Worm (Caenorhabditis elegans) whole organism, L3 larva: Measurements from ENCODE around the gene ZC190.4.

Experiments
- ZK546.5 ChIP-seq: sonication (generic microtip); optimal IDR thresholded peaks from 2 replicates; lab custom pipeline; 2017; ENCODE audit warnings: missing biosample characterization, missing genetic modification characterization
- aly-2 ChIP-seq: fragments of 150-350 bp; optimal IDR thresholded peaks from 2 replicates; lab custom pipeline; 2014; ENCODE audit warnings: missing biosample characterization, missing genetic modification characterization
- ama-1 ChIP-seq: fragments of 150-350 bp; optimal IDR thresholded peaks from 2 replicates; lab custom pipeline; 2018
- ceh-16 ChIP-seq: sonication (generic microtip); optimal IDR thresholded peaks from 2 replicates; lab custom pipeline; 2017; ENCODE audit warnings: missing biosample characterization, missing genetic modification characterization
- ceh-28 ChIP-seq: fragments of 150-350 bp; optimal IDR thresholded peaks from 2 replicates; lab custom pipeline; 2014; ENCODE audit warnings: missing biosample characterization, missing genetic modification reagents, missing genetic modification characterization
- ceh-82 ChIP-seq: fragments of 150-350 bp; optimal IDR thresholded peaks from 2 replicates; lab custom pipeline; 2014; ENCODE audit warnings: missing biosample characterization, missing genetic modification characterization
- ceh-9 ChIP-seq: sonication (generic microtip); optimal IDR thresholded peaks from 2 replicates; lab custom pipeline; 2018; ENCODE audit warnings: missing biosample characterization, missing genetic modification characterization
- daf-12 ChIP-seq: fragments of 150-350 bp; optimal IDR thresholded peaks from 2 replicates; lab custom pipeline; 2014; ENCODE audit warnings: missing biosample characterization, missing genetic modification reagents, missing genetic modification characterization
- egl-27 ChIP-seq: sonication (generic microtip); optimal IDR thresholded peaks from 4 replicates; lab custom pipeline; 2017; ENCODE audit warnings: missing biosample characterization, missing genetic modification reagents, missing genetic modification characterization
- egl-5 ChIP-seq: fragments of 150-350 bp; optimal IDR thresholded peaks from 2 replicates; lab custom pipeline; 2017; ENCODE audit warnings: missing biosample characterization, missing genetic modification reagents, missing genetic modification characterization, inconsistent platforms
- elt-1 ChIP-seq: fragments of 150-350 bp; optimal IDR thresholded peaks from 2 replicates; lab custom pipeline; 2014; ENCODE audit warnings: missing biosample characterization, missing genetic modification characterization
- elt-2 ChIP-seq: sonication (generic microtip); optimal IDR thresholded peaks from 2 replicates; lab custom pipeline; 2016; ENCODE audit warnings: missing genetic modification reagents, mild to moderate bottlenecking, missing genetic modification characterization, missing compliant biosample characterization
- elt-3 ChIP-seq, 3 experiments: fragments of 150-350 bp in 1 of 3; sonication (generic microtip) in 2 of 3; optimal IDR thresholded peaks; 2 replicates in 2 of 3; 4 replicates in 1 of 3; lab custom pipeline; 2014 to 2017; ENCODE audit warnings: missing biosample characterization in 3 of 3, missing genetic modification characterization in 3 of 3
- eor-1 ChIP-seq, 2 experiments: fragments of 150-350 bp; optimal IDR thresholded peaks; 2 replicates each; lab custom pipeline; 2014 to 2018; ENCODE audit warnings: missing biosample characterization in 2 of 2, missing genetic modification characterization in 2 of 2
- fkh-10 ChIP-seq: sonication (generic microtip); optimal IDR thresholded peaks from 2 replicates; lab custom pipeline; 2017; ENCODE audit warnings: missing biosample characterization, missing genetic modification reagents, missing genetic modification characterization
- fkh-2 ChIP-seq: fragments of 150-350 bp; optimal IDR thresholded peaks from 2 replicates; lab custom pipeline; 2014; ENCODE audit warnings: missing biosample characterization, missing genetic modification reagents, missing genetic modification characterization
- fos-1 ChIP-seq: fragments of 150-350 bp; optimal IDR thresholded peaks from 2 replicates; lab custom pipeline; 2014; ENCODE audit warnings: missing biosample characterization, missing genetic modification characterization
- hmg-11 ChIP-seq: sonication (generic microtip); optimal IDR thresholded peaks from 2 replicates; lab custom pipeline; 2016; ENCODE audit warnings: missing genetic modification characterization, missing compliant biosample characterization
- jun-1 ChIP-seq: fragments of 150-350 bp; optimal IDR thresholded peaks from 2 replicates; lab custom pipeline; 2014; ENCODE audit warnings: missing biosample characterization, missing genetic modification reagents, missing genetic modification characterization
- lin-15B ChIP-seq: fragments of 150-350 bp; optimal IDR thresholded peaks from 2 replicates; lab custom pipeline; 2014; ENCODE audit warnings: missing biosample characterization, missing genetic modification characterization
- lin-39 ChIP-seq: fragments of 150-350 bp; optimal IDR thresholded peaks from 2 replicates; lab custom pipeline; 2018; ENCODE audit warnings: missing biosample characterization, missing genetic modification reagents, missing genetic modification characterization
- lsy-12 ChIP-seq: sonication (generic microtip); optimal IDR thresholded peaks from 2 replicates; lab custom pipeline; 2016; ENCODE audit warnings: mild to moderate bottlenecking, missing genetic modification characterization, missing compliant biosample characterization
- mdl-1 ChIP-seq: fragments of 150-350 bp; optimal IDR thresholded peaks from 2 replicates; lab custom pipeline; 2014; ENCODE audit warnings: missing biosample characterization, missing genetic modification characterization
- mml-1 ChIP-seq: fragments of 150-350 bp; sonication (generic microtip); optimal IDR thresholded peaks from 3 replicates; lab custom pipeline; 2014; ENCODE audit warnings: missing biosample characterization, missing genetic modification characterization
- nfya-1 ChIP-seq: sonication (generic microtip); optimal IDR thresholded peaks from 2 replicates; lab custom pipeline; 2017; ENCODE audit warnings: missing genetic modification characterization, mild to moderate bottlenecking, missing compliant biosample characterization, antibody characterized with exemption, moderate library complexity; ENCODE audit not compliant: insufficient read depth
- nhr-11 ChIP-seq: fragments of 150-350 bp; optimal IDR thresholded peaks from 2 replicates; lab custom pipeline; 2014; ENCODE audit warnings: missing biosample characterization, missing genetic modification characterization
- nhr-23 ChIP-seq: fragments of 150-350 bp; optimal IDR thresholded peaks from 2 replicates; lab custom pipeline; 2014; ENCODE audit warnings: missing biosample characterization, missing genetic modification reagents, missing genetic modification characterization
- nhr-237 ChIP-seq: fragments of 150-350 bp; optimal IDR thresholded peaks from 2 replicates; lab custom pipeline; 2014; ENCODE audit warnings: missing biosample characterization, missing genetic modification characterization
- nhr-25 ChIP-seq: sonication (generic microtip); optimal IDR thresholded peaks from 2 replicates; lab custom pipeline; 2017; ENCODE audit warnings: missing biosample characterization, missing genetic modification characterization
- nhr-28 ChIP-seq: fragments of 150-350 bp; optimal IDR thresholded peaks from 2 replicates; lab custom pipeline; 2014; ENCODE audit warnings: missing biosample characterization, missing genetic modification characterization
- nhr-43 ChIP-seq: sonication (generic microtip); optimal IDR thresholded peaks from 2 replicates; lab custom pipeline; 2016; ENCODE audit warnings: mild to moderate bottlenecking, missing genetic modification characterization, missing compliant biosample characterization; ENCODE audit not compliant: poor library complexity, severe bottlenecking
- nhr-67 ChIP-seq: fragments of 150-350 bp; optimal IDR thresholded peaks from 2 replicates; lab custom pipeline; 2014; ENCODE audit warnings: missing biosample characterization, missing genetic modification characterization
- nhr-76 ChIP-seq: fragments of 150-350 bp; sonication (generic microtip); optimal IDR thresholded peaks from 5 replicates; lab custom pipeline; 2014; ENCODE audit warnings: missing biosample characterization, missing genetic modification characterization
- nhr-77 ChIP-seq: fragments of 150-350 bp; optimal IDR thresholded peaks from 2 replicates; lab custom pipeline; 2014; ENCODE audit warnings: missing biosample characterization, missing genetic modification characterization
- pha-4 ChIP-seq: fragments of 150-350 bp; optimal IDR thresholded peaks from 2 replicates; lab custom pipeline; 2014; ENCODE audit warnings: missing biosample characterization, missing genetic modification reagents, missing genetic modification characterization
- pqm-1 ChIP-seq: fragments of 150-350 bp; optimal IDR thresholded peaks from 2 replicates; lab custom pipeline; 2017; ENCODE audit warnings: missing biosample characterization, missing genetic modification characterization, inconsistent platforms
- sea-2 ChIP-seq: fragments of 150-350 bp; sonication (generic microtip); optimal IDR thresholded peaks from 4 replicates; lab custom pipeline; 2014; ENCODE audit warnings: missing biosample characterization, missing genetic modification reagents, missing genetic modification characterization
- skn-1 ChIP-seq: fragments of 150-350 bp; optimal IDR thresholded peaks from 2 replicates; lab custom pipeline; 2014; ENCODE audit warnings: missing biosample characterization, missing genetic modification characterization
- snpc-4 ChIP-seq: fragments of 150-350 bp; optimal IDR thresholded peaks from 2 replicates; lab custom pipeline; 2014; ENCODE audit warnings: missing biosample characterization, missing genetic modification characterization
- unc-62 ChIP-seq: fragments of 150-350 bp; sonication (generic microtip); optimal IDR thresholded peaks from 4 replicates; lab custom pipeline; 2014; ENCODE audit warnings: missing biosample characterization, missing genetic modification reagents, missing genetic modification characterization
- zag-1 ChIP-seq: fragments of 150-350 bp; optimal IDR thresholded peaks from 2 replicates; lab custom pipeline; 2014; ENCODE audit warnings: missing biosample characterization, missing genetic modification characterization
- ztf-11 ChIP-seq: fragments of 150-350 bp; optimal IDR thresholded peaks from 2 replicates; lab custom pipeline; 2014; ENCODE audit warnings: missing biosample characterization, missing genetic modification characterization
- ztf-4 ChIP-seq: fragments of 150-350 bp; optimal IDR thresholded peaks from 2 replicates; lab custom pipeline; 2014; ENCODE audit warnings: missing biosample characterization, missing genetic modification characterization

ZC190.4 gene

DNA sequence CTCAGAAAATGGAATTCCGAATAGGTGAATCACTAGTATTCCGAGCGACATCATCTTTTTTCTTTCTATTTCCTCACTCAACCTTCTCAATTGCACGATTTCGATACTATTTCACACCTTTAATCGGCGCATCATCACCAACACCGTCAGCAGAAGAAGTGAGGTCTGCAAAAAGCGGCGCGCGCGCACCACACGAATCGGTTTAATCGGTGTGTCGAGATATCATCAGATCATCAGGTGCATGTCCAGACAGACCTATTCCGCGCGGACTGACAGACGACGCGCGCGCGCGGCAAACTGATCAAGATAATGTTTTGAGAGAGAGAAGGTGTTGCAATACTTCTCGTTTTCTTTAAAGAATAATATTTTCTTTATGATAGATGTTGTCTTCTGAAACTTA, 5.4 kb upstream of the ZC190.4 start:
- no peak for TF ChIP-seq zag-1
- peak; percentile 40 for TF ChIP-seq nhr-23
- no peak for TF ChIP-seq lin-39
- TF ChIP-seq elt-1 (tag; lab: Kevin White, UChicago) = peak; percentile 61
- TF ChIP-seq hmg-11 (tag; lab: Kevin White, UChicago) = no peak
- no peak for TF ChIP-seq aly-2
- no peak for TF ChIP-seq ztf-4
- peak; percentile 60 for TF ChIP-seq nhr-43 (tag; lab: Kevin White, UChicago)
- no peak for TF ChIP-seq nhr-67 (tag; lab: Kevin White, UChicago)
- TF ChIP-seq nhr-25 = peak; percentile 52
- no peak for TF ChIP-seq fkh-2 (tag; lab: Kevin White, UChicago)
- TF ChIP-seq egl-5 (tag; lab: Kevin White, UChicago) = no peak
- no peak for TF ChIP-seq nhr-28
- no peak for TF ChIP-seq ztf-11
- TF ChIP-seq nhr-237 (tag; lab: Kevin White, UChicago) = no peak
- no peak for TF ChIP-seq ceh-28 (tag; lab: Kevin White, UChicago)

DNA sequence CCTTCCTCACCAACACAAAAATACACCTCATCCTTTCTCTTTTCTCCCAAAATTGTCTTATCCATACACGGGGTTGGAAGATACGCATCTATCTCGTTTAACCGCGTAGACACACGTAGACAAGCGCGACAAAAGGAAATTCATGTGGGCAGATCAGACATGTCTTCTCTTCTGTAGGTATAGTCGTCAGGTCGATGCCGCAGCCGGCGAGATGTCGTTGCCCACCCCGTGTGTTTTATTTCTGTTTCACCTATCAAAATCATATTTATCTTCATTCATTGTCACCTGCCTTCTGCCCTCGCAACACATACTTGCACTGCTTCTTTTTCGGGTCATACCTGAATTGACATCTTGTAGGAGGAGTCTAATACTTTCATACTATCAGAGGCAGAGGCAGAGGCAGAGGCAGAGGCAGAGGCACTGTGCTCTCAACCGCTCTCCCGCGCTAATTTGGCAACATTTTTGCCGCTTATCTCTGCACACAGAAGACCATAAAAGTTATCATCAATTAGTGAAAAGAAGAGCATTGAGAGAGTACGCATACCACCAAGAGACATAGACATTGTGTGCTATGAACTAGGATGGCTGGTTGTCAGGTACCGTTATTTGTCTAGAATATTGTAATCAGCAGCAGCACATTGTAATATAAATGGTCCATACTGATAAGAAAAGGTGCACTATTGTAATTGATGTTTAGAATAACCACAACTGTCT, 4.5 kb upstream of the ZC190.4 start:
- TF ChIP-seq elt-2 (tag; lab: Kevin White, UChicago) (peak; percentile 99), nhr-28 (no peak), skn-1 (tag; lab: Kevin White, UChicago) (no peak), lin-39 (no peak), daf-12 (no peak), nhr-23 (peak; percentile 23), nhr-67 (tag; lab: Kevin White, UChicago) (no peak), ceh-16 (tag; lab: Kevin White, UChicago) (no peak), jun-1 (peak; percentile 55), nhr-43 (tag; lab: Kevin White, UChicago) (peak; percentile 55), mml-1 (peak; percentile 7), nfya-1 (tag; lab: Kevin White, UChicago) (no peak), pqm-1 (tag; lab: Kevin White, UChicago) (peak; percentile 95), pha-4 (tag; lab: Kevin White, UChicago) (peak; percentile 63), nhr-25 (peak; percentile 72), elt-1 (tag; lab: Kevin White, UChicago) (no peak)

DNA sequence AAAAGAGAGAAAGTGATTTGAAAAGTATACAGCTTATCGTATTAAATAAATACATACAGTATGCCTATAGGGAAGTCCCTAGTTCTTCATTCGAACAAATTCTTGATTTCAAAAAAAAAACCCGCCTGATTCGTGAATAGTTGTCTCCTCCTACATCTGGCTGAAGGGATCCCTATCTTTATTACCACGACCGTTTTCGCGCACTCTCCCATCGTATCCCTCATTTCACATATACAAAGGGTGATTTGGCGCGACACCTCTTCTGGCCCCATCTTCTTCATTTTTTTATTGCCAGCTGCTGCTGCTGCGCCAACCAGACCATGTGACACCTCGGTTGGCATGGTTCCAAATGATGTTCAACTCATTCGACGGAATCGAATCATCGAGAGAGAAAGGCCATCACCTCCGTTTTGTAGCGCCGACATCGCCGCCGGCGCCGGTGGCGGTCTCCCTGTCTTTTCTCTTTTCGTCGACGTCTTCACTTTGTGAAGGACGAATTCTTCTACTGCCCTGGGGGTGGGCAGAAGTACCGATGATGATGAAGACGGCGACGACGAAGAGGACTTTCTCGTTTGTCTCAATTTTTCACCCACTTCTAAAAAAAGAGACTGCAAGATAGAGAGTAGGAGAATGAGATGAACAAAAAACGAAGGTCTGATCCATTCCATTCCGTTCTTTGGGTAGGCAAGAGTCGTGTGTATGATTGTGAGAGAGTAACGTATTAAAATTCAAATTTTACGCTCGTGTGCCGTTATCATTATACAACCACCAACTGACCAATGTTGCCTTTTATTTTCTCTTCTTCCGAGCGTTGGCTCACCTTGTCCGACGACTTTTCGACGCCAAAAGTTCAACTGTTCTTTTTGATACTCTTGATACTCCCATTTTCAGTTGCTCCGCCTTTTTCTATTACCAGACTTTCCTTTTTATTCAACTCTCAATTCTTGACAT, 3.5 kb upstream of the ZC190.4 start:
- TF ChIP-seq pha-4 (tag; lab: Kevin White, UChicago) = no peak
- TF ChIP-seq hmg-11 (tag; lab: Kevin White, UChicago) = no peak
- TF ChIP-seq skn-1 (tag; lab: Kevin White, UChicago) = no peak
- TF ChIP-seq egl-5 (tag; lab: Kevin White, UChicago) = no peak
- no peak for TF ChIP-seq ceh-16 (tag; lab: Kevin White, UChicago)
- no peak for TF ChIP-seq egl-27 (tag; lab: Kevin White, UChicago)
- TF ChIP-seq eor-1 (tag; optimal IDR thresholded peaks at IDR 0.05; lab: Kevin White, UChicago) = no peak
- no peak for TF ChIP-seq snpc-4
- no peak for TF ChIP-seq ama-1 (lab: Kevin White, UChicago)
- peak; percentile 36 for TF ChIP-seq lsy-12 (tag; lab: Kevin White, UChicago)
- TF ChIP-seq nhr-77 = no peak
- TF ChIP-seq ztf-4 = no peak
- TF ChIP-seq lin-39 = no peak
- TF ChIP-seq mdl-1 (tag; lab: Kevin White, UChicago) = no peak
- TF ChIP-seq mml-1 = no peak
- TF ChIP-seq daf-12 = no peak
- TF ChIP-seq ZK546.5 (tag; lab: Kevin White, UChicago) = no peak
- no peak for TF ChIP-seq ceh-9 (tag; lab: Kevin White, UChicago)
- TF ChIP-seq nhr-28 = no peak
- no peak for TF ChIP-seq nhr-237 (tag; lab: Kevin White, UChicago)
- TF ChIP-seq elt-1 (tag; lab: Kevin White, UChicago) = peak; percentile 46
- TF ChIP-seq zag-1 = no peak
- TF ChIP-seq fkh-10 (GFP tag; lab: Kevin White, UChicago) = no peak
- TF ChIP-seq pqm-1 (tag; lab: Kevin White, UChicago) = peak; percentile 60
- peak; percentile 37 for TF ChIP-seq unc-62 (GFP tag; lab: Kevin White, UChicago)
- peak; percentile 57 for TF ChIP-seq nhr-23
- TF ChIP-seq elt-3 (tag; optimal IDR thresholded peaks at IDR 0.05; lab: Kevin White, UChicago) = no peak
- no peak for TF ChIP-seq nhr-76 (tag; lab: Kevin White, UChicago)
- peak; percentile 54 for TF ChIP-seq nhr-43 (tag; lab: Kevin White, UChicago)
- no peak for TF ChIP-seq ceh-82 (tag; lab: Kevin White, UChicago)
- TF ChIP-seq ceh-28 (tag; lab: Kevin White, UChicago) = no peak
- TF ChIP-seq sea-2 (GFP tag; lab: Kevin White, UChicago) = no peak
- no peak for TF ChIP-seq elt-2 (tag; lab: Kevin White, UChicago)
- TF ChIP-seq nhr-11 (tag; lab: Kevin White, UChicago) = no peak
- TF ChIP-seq nhr-67 (tag; lab: Kevin White, UChicago) = no peak
- no peak for TF ChIP-seq jun-1
- TF ChIP-seq aly-2 = no peak
- no peak for TF ChIP-seq fos-1 (tag; lab: Kevin White, UChicago)
- no peak for TF ChIP-seq lin-15B (tag; lab: Kevin White, UChicago)
